Fruit fly (Drosophila melanogaster): ENCODE measurements around the gene CG45060.
A peak's percentile ranks its signal among the peaks of the same experiment; 100 is the strongest.

CG45060 gene

DNA sequence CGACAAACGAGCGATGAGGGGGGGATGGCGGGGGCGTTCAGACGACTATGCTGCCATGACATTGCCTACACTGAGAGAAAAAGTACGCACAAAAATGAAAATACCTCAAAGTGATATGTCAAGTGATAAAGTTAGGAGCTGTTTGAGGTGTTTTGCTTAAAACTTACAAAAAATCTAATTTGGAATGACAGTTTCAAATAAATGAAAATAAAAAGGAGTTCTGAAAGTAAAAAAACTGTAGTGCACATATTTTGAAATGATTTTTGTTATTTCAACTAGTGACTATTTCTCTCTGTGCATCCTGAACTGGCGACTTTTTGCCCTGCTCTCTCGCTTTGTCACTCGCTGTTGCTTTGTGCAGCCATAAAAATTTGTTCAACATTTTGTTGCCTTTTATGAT, 38.5 kb downstream of the CG45060 start (continued):
- TF ChIP-seq CG11504 (tag; optimal IDR thresholded peaks at IDR 0.05) (peak; percentile 50), lab (GFP tag; optimal IDR thresholded peaks at IDR 0.05) (peak; percentile 56), Hr51 (GFP tag; optimal IDR thresholded peaks at IDR 0.05) (peak in 1 of 2 experiments; percentile 35), CG10209 (GFP tag; optimal IDR thresholded peaks at IDR 0.05) (peak; percentile 8), pan (optimal IDR thresholded peaks at IDR 0.05) (no peak), pan (GFP tag; optimal IDR thresholded peaks at IDR 0.05 in 1 of 2, IDR thresholded peaks at IDR 0.05 in 1 of 2) (peak in 1 of 2 experiments; percentile 25), CG18599 (GFP tag; optimal IDR thresholded peaks at IDR 0.05) (peak; percentile 39), wek (GFP tag; optimal IDR thresholded peaks at IDR 0.05) (no peak), Blimp-1 (GFP tag; optimal IDR thresholded peaks at IDR 0.05) (peak; percentile 36), Ptx1 (GFP tag; IDR thresholded peaks at IDR 0.05) (0 out of 2 replicates have a peak, but pooled peaks have one; percentile 16), Oli (tag; optimal IDR thresholded peaks at IDR 0.05) (peak; percentile 37), crp (GFP tag; optimal IDR thresholded peaks at IDR 0.05) (no peak), Hmr (GFP tag; optimal IDR thresholded peaks at IDR 0.05) (peak; percentile 22), CG2120 (GFP tag; optimal IDR thresholded peaks at IDR 0.05) (peak; percentile 27), dysf (GFP tag; IDR thresholded peaks at IDR 0.05) (0 out of 3 replicates have a peak, but pooled peaks have one; percentile 28), CG30403 (GFP tag; optimal IDR thresholded peaks at IDR 0.05) (peak; percentile 34), Xbp1 (GFP tag; optimal IDR thresholded peaks at IDR 0.05) (peak; percentile 26), ind (GFP tag; optimal IDR thresholded peaks at IDR 0.05) (peak; percentile 3), so (GFP tag; IDR thresholded peaks at IDR 0.05) (no peak), row (GFP tag; IDR thresholded peaks at IDR 0.05) (peak; percentile 46; the same call in 2 of the 3 replicates), dmrt99B (tag; optimal IDR thresholded peaks at IDR 0.05) (peak; percentile 10), Elba2 (GFP tag; optimal IDR thresholded peaks at IDR 0.05) (no peak), CoRest (tag; optimal IDR thresholded peaks at IDR 0.05) (peak; percentile 3), Rfx (GFP tag; IDR thresholded peaks at IDR 0.05) (peak; percentile 37; the same call in 1 of the 2 replicates), bcd (GFP tag; optimal IDR thresholded peaks at IDR 0.05) (peak; percentile 15), CG34422 (GFP tag; IDR thresholded peaks at IDR 0.05) (no peak), mirr (GFP tag; optimal IDR thresholded peaks at IDR 0.05) (no peak), Stat92E (GFP tag; optimal IDR thresholded peaks at IDR 0.05) (no peak), CG15514 (GFP tag; optimal IDR thresholded peaks at IDR 0.05) (peak; percentile 1), sisA (GFP tag; IDR thresholded peaks at IDR 0.05) (0 out of 2 replicates have a peak, but pooled peaks have one; percentile 16), Meics (GFP tag; optimal IDR thresholded peaks at IDR 0.05) (peak; percentile 30), crol (GFP tag; IDR thresholded peaks at IDR 0.05) (0 out of 2 replicates have a peak, but pooled peaks have one; percentile 25), gem (tag; optimal IDR thresholded peaks at IDR 0.05) (peak; percentile 59)

Data from whole organism, embryonic.